Worm (Caenorhabditis elegans): ENCODE measurements around the gene Y46E12BL.2.

DNA sequence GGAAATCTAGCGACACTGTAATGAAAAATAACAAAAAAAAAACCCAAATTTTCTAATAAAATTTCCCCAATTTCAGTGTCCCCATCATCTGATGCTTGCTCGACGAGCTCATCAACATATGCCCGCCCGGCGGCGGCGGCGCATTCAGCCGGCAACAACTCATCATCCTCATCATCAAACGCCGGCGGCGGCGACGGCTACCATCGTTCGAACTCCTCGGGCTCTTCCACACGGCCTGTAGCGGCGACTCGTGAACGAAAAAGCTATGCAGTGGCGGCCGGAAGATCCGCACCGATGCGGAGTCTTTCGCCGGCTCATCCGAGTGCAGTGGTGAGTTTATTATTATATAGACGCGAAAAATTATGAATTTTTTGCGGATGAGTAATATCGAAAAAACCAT, 12.6 kb upstream of the Y46E12BL.2 start:
- no peak for TF ChIP-seq lin-11 (tag; optimal IDR thresholded peaks at IDR 0.05)
- no peak for TF ChIP-seq ama-1 (optimal IDR thresholded peaks at IDR 0.05)
- no peak for TF ChIP-seq tbx-2 (tag; optimal IDR thresholded peaks at IDR 0.05)
- no peak for TF ChIP-seq Y22D7AL.16 (tag; optimal IDR thresholded peaks at IDR 0.05)
- no peak for TF ChIP-seq C08G9.2 (tag; optimal IDR thresholded peaks at IDR 0.05)
- TF ChIP-seq pros-1 (tag; optimal IDR thresholded peaks at IDR 0.05): no peak
- no peak for TF ChIP-seq pqm-1 (tag; optimal IDR thresholded peaks at IDR 0.05)
- TF ChIP-seq sox-2 (GFP tag; IDR thresholded peaks at IDR 0.05): no peak
- TF ChIP-seq ahr-1 (tag; optimal IDR thresholded peaks at IDR 0.05): no peak
- TF ChIP-seq ceh-22 (tag; optimal IDR thresholded peaks at IDR 0.05): no peak
